Worm (Caenorhabditis elegans): ENCODE measurements around the gene gstk-1.

The gstk-1 gene

ce11 chrII:9617039-9617901 is 39.2 kb upstream of the gstk-1 start, which contains the start of gene hal-3:
hal-3 (minus strand) TSS chrII:9617125.
- TF ChIP-seq elt-3 (tag; optimal IDR thresholded peaks at IDR 0.05) (no peak), mml-1 (tag; optimal IDR thresholded peaks at IDR 0.05) (no peak), ceh-28 (tag; optimal IDR thresholded peaks at IDR 0.05) (peak; percentile 74), daf-12 (tag; optimal IDR thresholded peaks at IDR 0.05) (peak; percentile 14), lin-39 (tag; optimal IDR thresholded peaks at IDR 0.05) (no peak), eor-1 (tag; optimal IDR thresholded peaks at IDR 0.05) (no peak), zag-1 (tag; optimal IDR thresholded peaks at IDR 0.05) (no peak), fkh-10 (GFP tag; optimal IDR thresholded peaks at IDR 0.05) (no peak), ztf-4 (tag; optimal IDR thresholded peaks at IDR 0.05) (no peak), jun-1 (tag; optimal IDR thresholded peaks at IDR 0.05) (peak; percentile 35), nhr-76 (tag; optimal IDR thresholded peaks at IDR 0.05) (no peak), tbx-2 (tag; optimal IDR thresholded peaks at IDR 0.05) (no peak), ama-1 (optimal IDR thresholded peaks at IDR 0.05) (peak; percentile 41), nhr-237 (tag; optimal IDR thresholded peaks at IDR 0.05) (no peak), nfya-1 (tag; optimal IDR thresholded peaks at IDR 0.05; ENCODE audit: insufficient read depth) (peak; percentile 34)

ce11 chrII:9617902-9618245 is 38.6 kb upstream of the gstk-1 start:
- peak; percentile 10 for TF ChIP-seq elt-2 (tag; optimal IDR thresholded peaks at IDR 0.05)
- no peak for TF ChIP-seq nhr-77 (tag; optimal IDR thresholded peaks at IDR 0.05)
- TF ChIP-seq R02D3.7 (tag; optimal IDR thresholded peaks at IDR 0.05): peak; percentile 11
- TF ChIP-seq nhr-43 (tag; optimal IDR thresholded peaks at IDR 0.05; ENCODE audit: poor library complexity, severe bottlenecking): peak; percentile 69

- TF ChIP-seq pha-4 (tag; optimal IDR thresholded peaks at IDR 0.05): peak; percentile 52
- TF ChIP-seq ama-1 (optimal IDR thresholded peaks at IDR 0.05): peak; percentile 42
- no peak for TF ChIP-seq fkh-2 (tag; optimal IDR thresholded peaks at IDR 0.05)
- peak; percentile 38 for TF ChIP-seq nhr-43 (tag; optimal IDR thresholded peaks at IDR 0.05; ENCODE audit: poor library complexity, severe bottlenecking)
- TF ChIP-seq elt-3 (tag; optimal IDR thresholded peaks at IDR 0.05): no peak
Observed at ce11 chrII:9618759-9619158, 37.7 kb upstream of the gstk-1 start.

- TF ChIP-seq unc-39 (tag; optimal IDR thresholded peaks at IDR 0.05) (no peak), ceh-16 (tag; optimal IDR thresholded peaks at IDR 0.05) (no peak), nhr-67 (tag; optimal IDR thresholded peaks at IDR 0.05) (no peak), sea-2 (GFP tag; optimal IDR thresholded peaks at IDR 0.05) (no peak), ztf-11 (tag; optimal IDR thresholded peaks at IDR 0.05) (no peak), elt-3 (tag; optimal IDR thresholded peaks at IDR 0.05) (peak in 2 of 3 experiments; percentile 34 to 92), ceh-28 (tag; optimal IDR thresholded peaks at IDR 0.05) (peak; percentile 74), lin-39 (tag; optimal IDR thresholded peaks at IDR 0.05) (peak; percentile 48), nhr-237 (tag; optimal IDR thresholded peaks at IDR 0.05) (no peak), pha-4 (tag; optimal IDR thresholded peaks at IDR 0.05) (peak; percentile 47), nhr-28 (tag; optimal IDR thresholded peaks at IDR 0.05) (no peak), lin-15B (tag; optimal IDR thresholded peaks at IDR 0.05) (no peak), eor-1 (tag; optimal IDR thresholded peaks at IDR 0.05) (no peak), jun-1 (tag; optimal IDR thresholded peaks at IDR 0.05) (peak; percentile 57), nhr-77 (tag; optimal IDR thresholded peaks at IDR 0.05) (peak; percentile 20), mml-1 (tag; optimal IDR thresholded peaks at IDR 0.05) (no peak), egl-27 (tag; optimal IDR thresholded peaks at IDR 0.05) (no peak), mdl-1 (tag; optimal IDR thresholded peaks at IDR 0.05) (peak; percentile 18), egl-5 (tag; optimal IDR thresholded peaks at IDR 0.05) (no peak), lsy-12 (tag; optimal IDR thresholded peaks at IDR 0.05) (peak; percentile 4), pqm-1 (tag; optimal IDR thresholded peaks at IDR 0.05) (peak; percentile 44), R02D3.7 (tag; optimal IDR thresholded peaks at IDR 0.05) (peak; percentile 9), skn-1 (tag; optimal IDR thresholded peaks at IDR 0.05) (no peak), daf-12 (tag; optimal IDR thresholded peaks at IDR 0.05) (no peak), ztf-4 (tag; optimal IDR thresholded peaks at IDR 0.05) (no peak), fos-1 (tag; optimal IDR thresholded peaks at IDR 0.05) (no peak), elt-1 (tag; optimal IDR thresholded peaks at IDR 0.05) (peak; percentile 89), nhr-25 (tag; optimal IDR thresholded peaks at IDR 0.05) (peak; percentile 76), fkh-10 (GFP tag; optimal IDR thresholded peaks at IDR 0.05) (no peak), ZK546.5 (tag; optimal IDR thresholded peaks at IDR 0.05) (no peak), hmg-11 (tag; optimal IDR thresholded peaks at IDR 0.05) (no peak), ceh-82 (tag; optimal IDR thresholded peaks at IDR 0.05) (peak; percentile 40), nhr-43 (tag; optimal IDR thresholded peaks at IDR 0.05; ENCODE audit: poor library complexity, severe bottlenecking) (no peak), tbx-2 (tag; optimal IDR thresholded peaks at IDR 0.05) (no peak), aly-2 (tag; optimal IDR thresholded peaks at IDR 0.05) (no peak), nfya-1 (tag; optimal IDR thresholded peaks at IDR 0.05; ENCODE audit: insufficient read depth) (peak; percentile 40), nhr-12 (tag; optimal IDR thresholded peaks at IDR 0.05) (no peak), nhr-23 (tag; optimal IDR thresholded peaks at IDR 0.05) (peak; percentile 70), elt-2 (tag; optimal IDR thresholded peaks at IDR 0.05) (peak; percentile 75), ama-1 (optimal IDR thresholded peaks at IDR 0.05) (peak; percentile 92)
Observed at ce11 chrII:9619402-9619862, 37.1 kb upstream of the gstk-1 start.

All from whole organism, L3 larva.